Fruit fly (Drosophila melanogaster): ENCODE data around the gene CG44085.

CG44085 gene

dm6 chr2L:13290276-13291065 lies 29.7 kb downstream of the CG44085 start (continued):
- TF ChIP-seq CG6791 (GFP tag; IDR thresholded peaks at IDR 0.05; ENCODE audit: partially characterized antibody) (no peak), CG32532 (GFP tag; IDR thresholded peaks at IDR 0.05) (peak; percentile 46), CG10431 (GFP tag; optimal IDR thresholded peaks at IDR 0.05) (peak; percentile 90), trem (tag; optimal IDR thresholded peaks at IDR 0.05) (no peak), CG17802 (tag; optimal IDR thresholded peaks at IDR 0.05) (no peak), CG43689 (GFP tag; IDR thresholded peaks at IDR 0.05) (no peak), CG9817 (tag; optimal IDR thresholded peaks at IDR 0.05) (peak; percentile 54), CG6683 (GFP tag; optimal IDR thresholded peaks at IDR 0.05) (peak; percentile 76), slp2 (GFP tag; optimal IDR thresholded peaks at IDR 0.05) (peak; percentile 52), Dip3 (GFP tag; optimal IDR thresholded peaks at IDR 0.05) (no peak), lilli (GFP tag; optimal IDR thresholded peaks at IDR 0.05) (peak; percentile 26), Aef1 (GFP tag; IDR thresholded peaks at IDR 0.05) (no peak), CG5180 (GFP tag; optimal IDR thresholded peaks at IDR 0.05) (peak; percentile 83), CG4617 (GFP tag; optimal IDR thresholded peaks at IDR 0.05; ENCODE audit: borderline replicate concordance) (no peak), ash1 (GFP tag; optimal IDR thresholded peaks at IDR 0.05) (peak; percentile 74), phol (tag; optimal IDR thresholded peaks at IDR 0.05) (no peak), Atf-2 (GFP tag; optimal IDR thresholded peaks at IDR 0.05) (peak; percentile 12), CG11247 (GFP tag; IDR thresholded peaks at IDR 0.05) (0 out of 2 replicates have a peak, but pooled peaks have one; percentile 17), CG4820 (GFP tag; optimal IDR thresholded peaks at IDR 0.05) (no peak), dysf (GFP tag; IDR thresholded peaks at IDR 0.05) (peak; percentile 64; the same call in 2 of the 3 replicates), tgo (GFP tag; IDR thresholded peaks at IDR 0.05) (peak; percentile 32; the same call in 1 of the 3 replicates), NFAT (GFP tag; IDR thresholded peaks at IDR 0.05) (0 out of 2 replicates have a peak, but pooled peaks have one; percentile 29), Lhr (GFP tag; optimal IDR thresholded peaks at IDR 0.05) (peak; percentile 38), CG11085 (GFP tag; IDR thresholded peaks at IDR 0.05) (peak; percentile 28; the same call in 1 of the 2 replicates), crp (GFP tag; optimal IDR thresholded peaks at IDR 0.05) (no peak), knrl (GFP tag; IDR thresholded peaks at IDR 0.05; ENCODE audit: partially characterized antibody) (no peak; the same call in 2 of the 3 replicates), CG18262 (tag; optimal IDR thresholded peaks at IDR 0.05) (peak; percentile 48), Trl (optimal IDR thresholded peaks at IDR 0.05) (peak; percentile 80 to 93), Trl (GFP tag; optimal IDR thresholded peaks at IDR 0.05) (no peak), CG14965 (GFP tag; optimal IDR thresholded peaks at IDR 0.05; ENCODE audit: borderline replicate concordance) (peak; percentile 51), dmrt99B (tag; optimal IDR thresholded peaks at IDR 0.05) (peak; percentile 79), ap (GFP tag; IDR thresholded peaks at IDR 0.05) (peak; percentile 67), CG8765 (GFP tag; IDR thresholded peaks at IDR 0.05) (peak; percentile 20; the same call in 1 of the 2 replicates), Sox102F (GFP tag; optimal IDR thresholded peaks at IDR 0.05) (peak; percentile 72), CG17612 (GFP tag; IDR thresholded peaks at IDR 0.05) (no peak), Oli (tag; optimal IDR thresholded peaks at IDR 0.05) (peak; percentile 41), CG1647 (GFP tag; optimal IDR thresholded peaks at IDR 0.05) (no peak), CG17829 (tag; optimal IDR thresholded peaks at IDR 0.05) (peak; percentile 15), pita (GFP tag; optimal IDR thresholded peaks at IDR 0.05) (no peak), Tbp (GFP tag; optimal IDR thresholded peaks at IDR 0.05) (no peak), dati (GFP tag; IDR thresholded peaks at IDR 0.05) (0 out of 2 replicates have a peak, but pooled peaks have one; percentile 20), gfzf (GFP tag; optimal IDR thresholded peaks at IDR 0.05) (no peak), CG12659 (GFP tag; optimal IDR thresholded peaks at IDR 0.05) (peak; percentile 78), Vsx1 (GFP tag; optimal IDR thresholded peaks at IDR 0.05) (peak; percentile 95), CG4730 (GFP tag; IDR thresholded peaks at IDR 0.05) (no peak), CG12769 (tag; optimal IDR thresholded peaks at IDR 0.05) (peak; percentile 91), CG15011 (GFP tag; optimal IDR thresholded peaks at IDR 0.05) (peak; percentile 83), CG17385 (GFP tag; optimal IDR thresholded peaks at IDR 0.05) (peak; percentile 81)

Data from whole organism, embryonic.